Fruit fly (Drosophila melanogaster) whole organism, pupa: Measurements from ENCODE around the gene pcm.

Source experiments
- CG10348 ChIP-seq: fragments of 200-800 bp; sonication (Bioruptor generic); IDR thresholded peaks from 2 replicates; pipeline ENCODE4 v1.3.6; 2022; ENCODE audit warnings: missing biosample characterization, missing genetic modification characterization
- CG12605 ChIP-seq: fragments of 200-800 bp; sonication (Bioruptor generic); IDR thresholded peaks from 2 replicates; pipeline ENCODE4 v1.3.6; 2022; ENCODE audit warnings: missing biosample characterization, missing genetic modification characterization
- CG32121 ChIP-seq: fragments of 200-800 bp; sonication (Bioruptor generic); IDR thresholded peaks from 2 replicates; pipeline ENCODE4 v1.3.6; 2022; ENCODE audit warnings: missing biosample characterization, missing genetic modification characterization
- CG4496 ChIP-seq: fragments of 200-800 bp; sonication (Bioruptor generic); IDR thresholded peaks from 3 replicates; pipeline ENCODE4 v1.3.6; 2022; ENCODE audit warnings: missing biosample characterization, missing genetic modification characterization
- CG8159 ChIP-seq: fragments of 200-800 bp; sonication (Bioruptor generic); optimal IDR thresholded peaks from 3 replicates; lab custom pipeline; 2018; ENCODE audit warnings: missing biosample characterization, mild to moderate bottlenecking, missing genetic modification characterization, moderate library complexity
- CG8301 ChIP-seq: fragments of 200-800 bp; sonication (Bioruptor generic); optimal IDR thresholded peaks from 2 replicates; lab custom pipeline; 2018; ENCODE audit warnings: missing biosample characterization, mild to moderate bottlenecking, missing genetic modification characterization
- CG9948 ChIP-seq: fragments of 200-800 bp; sonication (Bioruptor generic); optimal IDR thresholded peaks from 2 replicates; lab custom pipeline; 2018; ENCODE audit warnings: missing biosample characterization, mild to moderate bottlenecking, missing genetic modification characterization, moderate library complexity
- EcR ChIP-seq: fragments of 200-800 bp; sonication (Bioruptor generic); optimal IDR thresholded peaks from 3 replicates; lab custom pipeline; 2019; ENCODE audit warnings: missing biosample characterization, missing genetic modification characterization, mild to moderate bottlenecking, moderate library complexity, missing genetic modification reagents
- Pif1A ChIP-seq: fragments of 200-800 bp; sonication (Bioruptor generic); optimal IDR thresholded peaks from 3 replicates; lab custom pipeline; 2016; ENCODE audit warnings: missing biosample characterization, missing genetic modification characterization
- Pif1B ChIP-seq: fragments of 200-800 bp; sonication (Bioruptor generic); optimal IDR thresholded peaks from 3 replicates; lab custom pipeline; 2016; ENCODE audit warnings: missing biosample characterization, missing genetic modification characterization
- Snoo ChIP-seq: fragments of 200-800 bp; sonication (Bioruptor generic); optimal IDR thresholded peaks from 3 replicates; lab custom pipeline; 2017; ENCODE audit warnings: missing biosample characterization, mild to moderate bottlenecking, missing genetic modification characterization, inconsistent platforms

DNA sequence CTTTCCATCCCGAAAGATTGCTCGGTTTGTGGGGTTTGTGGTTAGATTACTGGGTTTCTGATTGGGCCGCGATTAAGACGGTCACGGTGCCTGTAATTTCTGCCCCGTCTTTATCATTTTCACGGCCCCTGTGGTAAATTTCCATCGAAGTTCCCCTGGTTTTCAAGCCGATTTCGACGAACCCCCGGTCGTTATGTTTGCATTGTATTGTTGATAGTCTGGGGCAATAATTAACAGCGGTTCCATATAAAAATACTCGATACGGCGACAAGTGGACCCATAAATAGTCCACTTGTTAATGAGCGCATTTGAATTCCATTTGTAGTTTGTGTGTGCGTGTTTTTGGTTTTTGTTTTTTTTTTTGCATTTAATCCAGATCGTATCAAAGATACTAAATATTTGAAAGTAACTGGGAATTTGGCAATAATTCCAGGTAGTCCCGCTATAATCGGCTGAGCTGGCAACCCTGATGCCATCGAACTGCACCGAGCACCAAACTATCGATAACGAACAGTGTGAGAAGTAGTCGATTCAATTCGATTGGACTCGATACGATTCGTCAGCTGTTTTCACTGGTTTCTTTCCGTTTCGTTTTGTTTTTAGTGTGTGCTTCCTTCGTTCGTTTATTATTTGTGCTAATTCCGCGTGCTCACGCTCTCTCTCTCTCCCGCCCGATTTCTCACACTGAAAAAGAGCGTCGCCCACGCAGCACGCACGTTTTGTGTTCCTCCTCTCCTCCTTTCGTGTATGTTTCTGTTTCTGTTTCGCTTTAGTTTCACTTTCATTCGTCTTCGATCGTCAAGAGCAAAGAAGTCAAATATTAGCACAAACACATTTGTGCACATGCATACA, 13.7 kb upstream of the pcm start:
- no peak for TF ChIP-seq CG12605 (GFP tag; lab: Robert Waterston, UW)
- no peak for TF ChIP-seq CG10348 (GFP tag; lab: Robert Waterston, UW)
- TF ChIP-seq CG32121 (GFP tag; lab: Robert Waterston, UW): 0 out of 2 replicates have a peak, but pooled peaks have one; percentile 24
- no peak for TF ChIP-seq Snoo (tag; lab: Kevin White, UChicago)
- no peak for TF ChIP-seq CG8159
- no peak for TF ChIP-seq EcR (GFP tag; lab: Kevin White, UChicago)
- TF ChIP-seq CG9948 (tag; lab: Kevin White, UChicago): no peak
- peak; percentile 58; the same call in 2 of the 3 replicates for TF ChIP-seq CG4496 (GFP tag; lab: Robert Waterston, UW)
- no peak for TF ChIP-seq Pif1B
- TF ChIP-seq CG8301 (tag; lab: Kevin White, UChicago): no peak
- no peak for TF ChIP-seq Pif1A (GFP tag; lab: Kevin White, UChicago)
